Worm (Caenorhabditis elegans) whole organism, L3 larva: ENCODE measurements around the gene lrx-1.

Source experiments
- aly-2 ChIP-seq: fragments of 150-350 bp; optimal IDR thresholded peaks from 2 replicates; lab custom pipeline; 2014; ENCODE audit warnings: missing biosample characterization, missing genetic modification characterization
- ama-1 ChIP-seq: fragments of 150-350 bp; optimal IDR thresholded peaks from 2 replicates; lab custom pipeline; 2018
- ceh-9 ChIP-seq: sonication (generic microtip); optimal IDR thresholded peaks from 2 replicates; lab custom pipeline; 2018; ENCODE audit warnings: missing biosample characterization, missing genetic modification characterization
- elt-3 ChIP-seq, 3 experiments: fragments of 150-350 bp in 1 of 3; sonication (generic microtip) in 2 of 3; optimal IDR thresholded peaks; 2 replicates in 2 of 3; 4 replicates in 1 of 3; lab custom pipeline; 2014 to 2017; ENCODE audit warnings: missing biosample characterization in 3 of 3, missing genetic modification characterization in 3 of 3
- lin-15B ChIP-seq: fragments of 150-350 bp; optimal IDR thresholded peaks from 2 replicates; lab custom pipeline; 2014; ENCODE audit warnings: missing biosample characterization, missing genetic modification characterization
- unc-62 ChIP-seq: fragments of 150-350 bp; sonication (generic microtip); optimal IDR thresholded peaks from 4 replicates; lab custom pipeline; 2014; ENCODE audit warnings: missing biosample characterization, missing genetic modification reagents, missing genetic modification characterization
- zag-1 ChIP-seq: fragments of 150-350 bp; optimal IDR thresholded peaks from 2 replicates; lab custom pipeline; 2014; ENCODE audit warnings: missing biosample characterization, missing genetic modification characterization

DNA sequence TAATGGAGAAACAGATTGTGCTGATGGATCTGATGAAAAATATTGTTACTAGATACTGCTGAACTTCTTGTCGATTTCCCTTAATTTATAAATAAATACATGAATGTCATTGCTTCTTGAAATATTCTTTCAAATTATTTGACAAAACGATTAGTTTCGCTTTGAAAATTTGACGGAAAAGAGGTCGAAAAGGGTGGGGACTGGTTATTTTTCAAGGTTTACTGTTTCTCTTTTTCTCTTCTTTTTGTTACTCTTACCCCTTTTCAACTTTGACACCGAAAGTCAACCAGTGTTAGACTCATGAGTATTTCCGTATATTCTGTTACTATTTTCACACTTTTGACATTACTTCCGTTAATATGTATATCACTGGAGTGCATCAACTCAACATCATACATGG is 3.0 kb downstream of the lrx-1 start, which contains the start of gene T04H1.12:
- TF ChIP-seq ama-1 (lab: Kevin White, UChicago) = no peak
- TF ChIP-seq zag-1 = no peak
- TF ChIP-seq elt-3 (tag; optimal IDR thresholded peaks at IDR 0.05; lab: Kevin White, UChicago) = no peak
- no peak for TF ChIP-seq unc-62
- TF ChIP-seq lin-15B (tag; lab: Kevin White, UChicago) = no peak
- no peak for TF ChIP-seq ceh-9 (tag; lab: Kevin White, UChicago)
- no peak for TF ChIP-seq aly-2 (tag; lab: Kevin White, UChicago)
